Worm (Caenorhabditis elegans): ENCODE data around the gene Y45G12C.1.
"Not testable (repeated sequence)": the region's sequence is repeated elsewhere in the genome, so short reads cannot be mapped to it uniquely, and the experiment has no call there.

DNA sequence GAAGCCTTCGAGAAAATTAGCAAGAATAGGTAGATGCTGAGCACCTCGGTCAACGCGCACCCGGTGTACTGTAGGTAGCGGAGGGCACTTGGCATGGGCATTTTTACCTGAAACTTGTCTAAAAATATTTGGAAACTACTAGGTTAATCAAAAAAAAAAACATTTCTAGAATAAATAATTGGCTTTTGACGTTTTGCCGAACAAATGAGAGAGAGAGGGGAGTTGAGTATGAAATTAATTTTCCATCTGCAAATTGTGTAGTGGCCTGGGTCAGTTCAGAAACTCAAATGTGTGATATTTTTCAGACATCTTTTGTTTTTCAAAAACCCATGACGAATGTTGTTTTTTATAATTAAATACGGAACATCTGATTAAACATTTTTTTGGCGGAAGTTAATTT lies 29.2 kb upstream of the Y45G12C.1 start, which contains the start of gene Y45G12C.10:
- not testable (repeated sequence) for TF ChIP-seq Y79H2A.3 (GFP tag; conservative IDR thresholded peaks at IDR 0.05); hrde-1 (tag; optimal IDR thresholded peaks at IDR 0.05; ENCODE audit: borderline replicate concordance); zim-3 (tag; optimal IDR thresholded peaks at IDR 0.05); B0035.1 (tag; optimal IDR thresholded peaks at IDR 0.05); mcd-1 (GFP tag; IDR thresholded peaks at IDR 0.05); nfyb-1 (GFP tag; IDR thresholded peaks at IDR 0.05); die-1 (tag; optimal IDR thresholded peaks at IDR 0.05); ama-1 (optimal IDR thresholded peaks at IDR 0.05); ama-1 (GFP tag; optimal IDR thresholded peaks at IDR 0.05); nhr-27 (tag; optimal IDR thresholded peaks at IDR 0.05); ceh-58 (GFP tag; IDR thresholded peaks at IDR 0.05); tbx-9 (tag; optimal IDR thresholded peaks at IDR 0.05; ENCODE audit: borderline replicate concordance); Y67H2A.10 (GFP tag; conservative IDR thresholded peaks at IDR 0.05); F57C9.4 (tag; optimal IDR thresholded peaks at IDR 0.05); nfya-2 (GFP tag; IDR thresholded peaks at IDR 0.05)
